Worm (Caenorhabditis elegans): ENCODE data around the gene Y53C12A.10.
A peak's percentile ranks its signal among the peaks of the same experiment; 100 is the strongest.

The Y53C12A.10 gene

DNA sequence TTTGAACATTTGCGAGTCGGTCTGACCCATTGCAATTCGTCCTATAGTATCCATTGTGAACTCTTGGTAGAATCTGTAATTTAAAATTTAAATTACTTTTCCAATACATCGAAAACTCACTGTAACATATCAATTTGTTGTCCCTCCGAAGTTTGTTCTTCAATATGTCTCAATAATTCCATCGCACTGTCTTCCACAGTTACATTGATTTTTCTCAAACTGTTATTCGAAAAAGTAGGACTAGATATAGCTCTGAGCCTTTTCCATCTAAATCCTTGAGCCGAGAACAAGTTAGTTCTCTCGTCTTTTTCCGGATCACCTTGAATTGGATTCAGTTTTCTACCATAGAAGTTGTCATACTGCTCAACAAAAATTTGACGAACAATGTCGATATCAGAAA is 42.5 kb downstream of the Y53C12A.10 start:
- no peak for TF ChIP-seq cebp-1 (GFP tag; IDR thresholded peaks at IDR 0.05)
- TF ChIP-seq cebp-1 (tag; optimal IDR thresholded peaks at IDR 0.05): no peak
- no peak for TF ChIP-seq dox-1 (GFP tag; IDR thresholded peaks at IDR 0.05)
- no peak for TF ChIP-seq die-1 (tag; optimal IDR thresholded peaks at IDR 0.05)
- no peak for TF ChIP-seq lin-26 (GFP tag; IDR thresholded peaks at IDR 0.05)
- TF ChIP-seq madf-6 (GFP tag; IDR thresholded peaks at IDR 0.05): no peak
- no peak for TF ChIP-seq egl-18 (GFP tag; IDR thresholded peaks at IDR 0.05)
- no peak for TF ChIP-seq F23B12.7 (tag; optimal IDR thresholded peaks at IDR 0.05; ENCODE audit: insufficient read depth)
- no peak for TF ChIP-seq atf-7 (tag; optimal IDR thresholded peaks at IDR 0.05)
- TF ChIP-seq C17E4.6 (GFP tag; IDR thresholded peaks at IDR 0.05): no peak
- no peak for TF ChIP-seq fkh-3 (tag; optimal IDR thresholded peaks at IDR 0.05)
- no peak for TF ChIP-seq ccch-3 (GFP tag; optimal IDR thresholded peaks at IDR 0.05)
- TF ChIP-seq lsy-27 (tag; optimal IDR thresholded peaks at IDR 0.05; ENCODE audit: borderline replicate concordance, insufficient read depth): no peak
- no peak for TF ChIP-seq Y67H2A.10 (GFP tag; conservative IDR thresholded peaks at IDR 0.05)

DNA sequence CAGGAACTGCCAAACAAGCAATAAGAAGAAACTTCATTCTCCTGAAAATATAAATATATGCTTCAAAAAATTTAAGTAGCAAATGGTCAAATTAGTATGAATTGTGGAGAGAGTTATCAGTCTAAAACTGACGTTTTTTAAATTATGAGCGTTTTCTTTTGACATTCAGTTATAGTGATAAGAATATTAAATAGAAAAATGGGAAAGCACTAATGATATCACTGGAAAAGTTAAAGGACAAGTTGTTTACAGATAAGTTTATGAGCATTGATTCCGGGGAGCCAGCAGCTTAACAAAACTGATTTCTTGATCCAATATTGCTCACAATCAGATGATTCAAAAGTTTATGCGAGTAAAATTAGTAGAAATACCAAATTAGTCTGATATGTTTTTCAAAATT is 44.3 kb downstream of the Y53C12A.10 start, which contains the start of gene ZK1320.3:
Gene ZK1320.3, minus strand, starts transcription at position 41 of the 400 bp plus-strand sequence.
- TF ChIP-seq nhr-80 (tag; optimal IDR thresholded peaks at IDR 0.05) (peak; percentile 56), sptf-2 (GFP tag; optimal IDR thresholded peaks at IDR 0.05) (no peak), chd-7 (tag; optimal IDR thresholded peaks at IDR 0.05) (no peak), Y53F4B.3 (GFP tag; IDR thresholded peaks at IDR 0.05) (no peak)

DNA sequence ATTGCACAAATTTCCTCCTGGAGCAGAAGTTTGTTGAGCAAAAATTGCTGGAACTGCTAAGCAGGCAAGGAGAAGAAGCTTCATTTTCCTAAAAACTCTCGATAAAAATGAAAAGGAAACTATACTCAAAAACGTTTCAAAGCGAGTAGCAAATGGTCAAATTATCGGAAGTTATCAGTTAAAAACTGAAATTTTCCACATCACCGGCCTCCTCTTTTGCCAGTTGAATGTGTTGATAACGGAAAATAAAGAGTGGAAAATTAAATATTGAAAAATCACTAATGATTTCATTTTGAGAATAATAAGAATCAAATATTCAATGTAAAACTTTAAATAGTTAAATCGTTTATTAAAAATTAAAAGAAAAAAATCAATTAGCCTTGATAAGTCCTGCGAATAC is 45.7 kb downstream of the Y53C12A.10 start, which contains the start of gene ZK1320.2:
Gene ZK1320.2, minus strand, starts transcription at position 88 of the 400 bp plus-strand sequence.
- TF ChIP-seq hmg-1.2 (GFP tag; IDR thresholded peaks at IDR 0.05) (no peak), nhr-80 (tag; optimal IDR thresholded peaks at IDR 0.05) (peak; percentile 48), let-607 (tag; optimal IDR thresholded peaks at IDR 0.05) (peak in 1 of 2 experiments; percentile 7)

DNA sequence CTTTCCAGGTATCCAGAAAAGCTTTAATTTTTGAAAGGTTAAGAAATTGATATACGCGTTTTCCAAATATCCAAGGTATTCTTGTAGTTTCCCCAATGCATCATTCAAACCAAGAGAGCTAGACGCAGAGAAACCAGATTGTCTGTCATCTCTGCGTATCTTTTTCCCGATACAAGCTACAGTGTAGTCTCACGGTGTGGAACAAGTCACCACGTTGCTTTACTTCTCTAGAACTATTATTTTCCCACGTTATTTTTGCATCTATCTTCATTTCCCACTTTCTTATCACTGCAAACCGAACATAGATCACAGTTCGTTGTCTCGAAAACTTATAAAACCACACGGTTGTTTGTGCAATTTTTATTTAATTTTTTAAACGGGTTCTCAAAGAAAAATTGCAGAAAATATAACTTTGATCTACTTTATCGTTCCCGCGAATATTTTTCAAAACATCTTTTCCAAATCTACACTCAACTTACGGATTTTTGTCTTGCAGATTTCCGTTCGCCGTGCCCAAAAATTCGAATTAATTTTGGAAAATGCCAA is 48.4 kb downstream of the Y53C12A.10 start, which contains the start of gene gstk-1:
Gene gstk-1, plus strand, starts transcription at position 496 of the 546 bp plus-strand sequence.
- peak; percentile 53 for TF ChIP-seq nhr-80 (tag; optimal IDR thresholded peaks at IDR 0.05)
- peak; percentile 17 for TF ChIP-seq lin-40 (tag; optimal IDR thresholded peaks at IDR 0.05)
- TF ChIP-seq hmg-1.2 (GFP tag; IDR thresholded peaks at IDR 0.05): peak; percentile 26; the same call in 1 of the 2 replicates
- TF ChIP-seq pbrm-1 (GFP tag; IDR thresholded peaks at IDR 0.05): no peak

DNA sequence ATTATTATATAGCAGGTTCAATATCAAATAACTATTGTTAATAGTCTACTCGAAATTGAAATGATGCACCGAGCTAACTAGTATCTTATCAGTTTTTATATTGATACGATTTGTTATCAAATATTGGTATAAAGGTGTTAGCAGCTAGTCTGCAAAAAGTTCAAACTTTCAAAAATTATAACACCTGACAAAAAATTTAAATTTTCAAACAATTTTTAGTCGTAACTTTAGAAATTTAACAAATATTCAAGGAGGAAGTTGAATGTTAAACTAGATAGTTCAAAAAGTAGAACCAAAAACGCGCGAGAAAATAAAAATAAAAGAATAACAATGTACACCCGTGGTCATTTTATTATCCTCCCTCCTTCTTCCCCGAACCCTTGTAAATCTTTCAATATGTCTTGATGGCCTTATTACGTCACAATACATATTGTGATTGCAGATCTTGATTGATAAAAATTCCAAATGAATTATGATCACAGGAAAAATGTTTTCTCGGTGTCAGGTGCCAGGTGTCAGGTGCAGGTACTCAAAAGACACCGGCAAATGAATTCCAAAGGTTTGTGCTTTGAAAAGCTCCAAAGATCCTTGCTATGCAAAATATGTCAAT is 49.0 kb downstream of the Y53C12A.10 start, which contains the start of gene ZK1307.1:
Gene ZK1307.1, minus strand, starts transcription at position 51 of the 610 bp plus-strand sequence.
- TF ChIP-seq cebp-1 (GFP tag; IDR thresholded peaks at IDR 0.05) (no peak), cebp-1 (tag; optimal IDR thresholded peaks at IDR 0.05) (no peak), madf-8 (GFP tag; conservative IDR thresholded peaks at IDR 0.05) (no peak), chd-7 (tag; optimal IDR thresholded peaks at IDR 0.05) (no peak), madf-6 (GFP tag; IDR thresholded peaks at IDR 0.05) (no peak), T26A5.8 (tag; optimal IDR thresholded peaks at IDR 0.05) (no peak), let-526 (GFP tag; IDR thresholded peaks at IDR 0.05) (no peak), T07F8.4 (tag; optimal IDR thresholded peaks at IDR 0.05) (no peak), zim-3 (tag; optimal IDR thresholded peaks at IDR 0.05) (no peak), F23B12.7 (tag; optimal IDR thresholded peaks at IDR 0.05; ENCODE audit: insufficient read depth) (no peak), nhr-80 (tag; optimal IDR thresholded peaks at IDR 0.05) (no peak), ztf-28 (GFP tag; IDR thresholded peaks at IDR 0.05) (no peak), ceh-100 (GFP tag; IDR thresholded peaks at IDR 0.05) (no peak), ztf-22 (GFP tag; optimal IDR thresholded peaks at IDR 0.05) (no peak)

Measured in whole organism, young adult.